Fruit fly (Drosophila melanogaster): ENCODE data around the gene iPLA2-VIA.
A peak's percentile ranks its signal among the peaks of the same experiment; 100 is the strongest.

iPLA2-VIA gene

DNA sequence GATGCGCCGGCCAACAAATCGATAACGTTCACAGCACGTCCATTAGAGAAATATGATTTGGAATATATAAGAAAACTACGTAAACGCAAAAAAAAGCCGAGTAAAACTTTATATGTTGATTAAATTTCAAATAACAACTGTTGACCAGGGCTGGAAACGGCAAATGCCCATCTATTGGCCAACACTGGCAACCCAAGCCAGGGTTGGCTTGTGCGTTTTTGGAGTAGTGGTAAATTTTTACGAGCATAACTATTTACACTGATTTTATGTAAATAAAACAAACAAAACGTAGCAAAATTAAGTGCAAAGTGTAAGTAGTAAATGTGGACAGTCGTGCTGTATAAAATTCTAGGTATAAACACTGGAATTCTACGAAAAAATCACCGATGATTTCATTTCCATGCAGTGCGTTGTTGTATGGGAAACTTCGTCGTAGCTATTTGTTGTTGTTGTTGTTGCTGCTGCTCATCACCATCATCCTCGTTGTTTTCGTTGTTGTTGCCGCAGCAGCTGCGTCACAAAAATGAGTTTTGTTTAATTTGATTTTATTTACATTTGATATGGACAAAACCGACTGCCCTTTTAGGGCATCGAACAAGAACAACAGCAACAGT is 35.0 kb upstream of the iPLA2-VIA start, which contains the start of gene nudE (continued):
- no peak for TF ChIP-seq CG33557 (GFP tag; optimal IDR thresholded peaks at IDR 0.05)
- no peak for TF ChIP-seq cad (GFP tag; optimal IDR thresholded peaks at IDR 0.05)
- no peak for TF ChIP-seq CG9727 (GFP tag; optimal IDR thresholded peaks at IDR 0.05)
- no peak for TF ChIP-seq CG15269 (tag; optimal IDR thresholded peaks at IDR 0.05)
- TF ChIP-seq Bdp1 (GFP tag; optimal IDR thresholded peaks at IDR 0.05), result no peak
- TF ChIP-seq ATbp (GFP tag; optimal IDR thresholded peaks at IDR 0.05), result no peak
- TF ChIP-seq CG1602 (GFP tag; optimal IDR thresholded peaks at IDR 0.05), result no peak
- TF ChIP-seq Ada2b (GFP tag; IDR thresholded peaks at IDR 0.05), result no peak
- no peak for TF ChIP-seq NC2α (GFP tag; optimal IDR thresholded peaks at IDR 0.05)
- no peak for TF ChIP-seq wor (GFP tag; IDR thresholded peaks at IDR 0.05)
- TF ChIP-seq CG17361 (GFP tag; IDR thresholded peaks at IDR 0.05), result no peak
- no peak for TF ChIP-seq CG32772 (GFP tag; IDR thresholded peaks at IDR 0.05)
- TF ChIP-seq abd-A (tag; optimal IDR thresholded peaks at IDR 0.05), result no peak
- no peak for TF ChIP-seq CG2199 (GFP tag; IDR thresholded peaks at IDR 0.05)
- TF ChIP-seq unc-4 (GFP tag; IDR thresholded peaks at IDR 0.05; ENCODE audit: partially characterized antibody), result no peak
- TF ChIP-seq pb (GFP tag; optimal IDR thresholded peaks at IDR 0.05), result no peak
- TF ChIP-seq sc (optimal IDR thresholded peaks at IDR 0.05), result no peak
- TF ChIP-seq sc (GFP tag; optimal IDR thresholded peaks at IDR 0.05), result no peak
- TF ChIP-seq zfh2 (GFP tag; optimal IDR thresholded peaks at IDR 0.05), result peak; percentile 68
- TF ChIP-seq Ssrp (tag; optimal IDR thresholded peaks at IDR 0.05), result no peak
- TF ChIP-seq ERR (GFP tag; optimal IDR thresholded peaks at IDR 0.05), result peak; percentile 8
- no peak for TF ChIP-seq sqz (GFP tag; optimal IDR thresholded peaks at IDR 0.05)
- TF ChIP-seq CG3838 (GFP tag; optimal IDR thresholded peaks at IDR 0.05), result no peak
- TF ChIP-seq CG12071 (GFP tag; optimal IDR thresholded peaks at IDR 0.05), result no peak
- peak; percentile 23 for TF ChIP-seq CG2712 (tag; optimal IDR thresholded peaks at IDR 0.05)
- TF ChIP-seq trem (tag; optimal IDR thresholded peaks at IDR 0.05), result peak; percentile 28
- no peak for TF ChIP-seq HLH3B (GFP tag; IDR thresholded peaks at IDR 0.05)
- TF ChIP-seq Doc3 (GFP tag; IDR thresholded peaks at IDR 0.05; ENCODE audit: partially characterized antibody), result no peak
- no peak for TF ChIP-seq NfI (GFP tag; optimal IDR thresholded peaks at IDR 0.05)
- TF ChIP-seq CG10979 (tag; optimal IDR thresholded peaks at IDR 0.05), result no peak
- no peak for TF ChIP-seq D19B (GFP tag; optimal IDR thresholded peaks at IDR 0.05)
- no peak for TF ChIP-seq z (GFP tag; IDR thresholded peaks at IDR 0.05)
- no peak for TF ChIP-seq croc (GFP tag; conservative IDR thresholded peaks at IDR 0.05)
- TF ChIP-seq prd (optimal IDR thresholded peaks at IDR 0.05), result no peak
- TF ChIP-seq prd (GFP tag; IDR thresholded peaks at IDR 0.05), result no peak
- TF ChIP-seq CG16815 (GFP tag; optimal IDR thresholded peaks at IDR 0.05), result no peak
- no peak for TF ChIP-seq dati (GFP tag; IDR thresholded peaks at IDR 0.05)
- TF ChIP-seq Dp (GFP tag; optimal IDR thresholded peaks at IDR 0.05), result peak; percentile 51
- TF ChIP-seq CG2875 (GFP tag; optimal IDR thresholded peaks at IDR 0.05), result no peak
- TF ChIP-seq Oli (tag; optimal IDR thresholded peaks at IDR 0.05), result no peak
- TF ChIP-seq mam (GFP tag; optimal IDR thresholded peaks at IDR 0.05), result peak; percentile 50
- peak; percentile 27 for TF ChIP-seq lilli (GFP tag; optimal IDR thresholded peaks at IDR 0.05)
- TF ChIP-seq Chrac-16 (GFP tag; optimal IDR thresholded peaks at IDR 0.05), result peak; percentile 18
- TF ChIP-seq sob (GFP tag; IDR thresholded peaks at IDR 0.05), result no peak
- TF ChIP-seq Hsf (GFP tag; optimal IDR thresholded peaks at IDR 0.05), result peak; percentile 19
- no peak for TF ChIP-seq toy (GFP tag; IDR thresholded peaks at IDR 0.05)
- TF ChIP-seq CG34422 (GFP tag; IDR thresholded peaks at IDR 0.05), result peak; percentile 55; the same call in 1 of the 3 replicates
- no peak for TF ChIP-seq CG3407 (GFP tag; optimal IDR thresholded peaks at IDR 0.05)
- TF ChIP-seq CG11456 (GFP tag; IDR thresholded peaks at IDR 0.05), result peak; percentile 69; the same call in 1 of the 3 replicates
- TF ChIP-seq NK7.1 (GFP tag; optimal IDR thresholded peaks at IDR 0.05), result no peak
- no peak for TF ChIP-seq CG6683 (GFP tag; optimal IDR thresholded peaks at IDR 0.05)
- peak; percentile 77 for TF ChIP-seq nerfin-1 (tag; optimal IDR thresholded peaks at IDR 0.05)

Measured in whole organism, embryonic.